Worm (Caenorhabditis elegans) whole organism, mixed stage, embryonic: ENCODE measurements around the gene F45E4.6.

ENCODE experiments used
- M03D4.4 ChIP-seq: sonication (generic microtip); optimal IDR thresholded peaks from 2 replicates; lab custom pipeline; 2017; ENCODE audit warnings: mild to moderate bottlenecking, missing genetic modification characterization, missing compliant biosample characterization
- bed-3 ChIP-seq: fragments of 200-800 bp; sonication (Bioruptor generic); optimal IDR thresholded peaks from 3 replicates; lab custom pipeline; 2018; ENCODE audit warnings: mild to moderate bottlenecking, missing genetic modification characterization, moderate library complexity, missing compliant biosample characterization
- blmp-1 ChIP-seq: fragments of 150-350 bp; optimal IDR thresholded peaks from 2 replicates; lab custom pipeline; 2014; ENCODE audit warnings: missing biosample characterization, missing genetic modification characterization
- ceh-39 ChIP-seq: fragments of 150-350 bp; optimal IDR thresholded peaks from 2 replicates; lab custom pipeline; 2014; ENCODE audit warnings: missing biosample characterization, missing genetic modification characterization
- ceh-83 ChIP-seq: fragments of 200-800 bp; sonication (Bioruptor generic); optimal IDR thresholded peaks from 2 replicates; lab custom pipeline; 2018; ENCODE audit warnings: mild to moderate bottlenecking, missing genetic modification characterization, missing compliant biosample characterization
- ces-1 ChIP-seq: fragments of 150-350 bp; optimal IDR thresholded peaks from 2 replicates; lab custom pipeline; 2014; ENCODE audit warnings: missing biosample characterization, missing genetic modification reagents, missing genetic modification characterization
- drap-1 ChIP-seq: fragments of 200-800 bp; sonication (Bioruptor generic); optimal IDR thresholded peaks from 3 replicates; lab custom pipeline; 2018; ENCODE audit warnings: mild to moderate bottlenecking, missing genetic modification characterization, missing compliant biosample characterization
- elt-1 ChIP-seq: sonication (generic microtip); optimal IDR thresholded peaks from 2 replicates; lab custom pipeline; 2017; ENCODE audit warnings: missing genetic modification characterization, mild to moderate bottlenecking, missing compliant biosample characterization, antibody characterized with exemption, moderate library complexity, borderline replicate concordance; ENCODE audit not compliant: insufficient read depth
- flh-1 ChIP-seq: fragments of 200-800 bp; sonication (Bioruptor generic); optimal IDR thresholded peaks from 2 replicates; lab custom pipeline; 2018; ENCODE audit warnings: mild to moderate bottlenecking, missing genetic modification characterization, moderate library complexity, missing compliant biosample characterization
- ham-2 ChIP-seq: fragments of 200-800 bp; sonication (Bioruptor generic); optimal IDR thresholded peaks from 2 replicates; lab custom pipeline; 2018; ENCODE audit warnings: mild to moderate bottlenecking, missing genetic modification characterization, missing compliant biosample characterization
- hlh-1 ChIP-seq: fragments of 150-350 bp; optimal IDR thresholded peaks from 2 replicates; lab custom pipeline; 2014; ENCODE audit warnings: missing biosample characterization, missing genetic modification reagents, missing genetic modification characterization
- lin-32 ChIP-seq: fragments of 200-800 bp; sonication (Bioruptor generic); optimal IDR thresholded peaks from 2 replicates; lab custom pipeline; 2018; ENCODE audit warnings: mild to moderate bottlenecking, missing genetic modification characterization, missing compliant biosample characterization
- lsy-2 ChIP-seq: fragments of 150-350 bp; optimal IDR thresholded peaks from 2 replicates; lab custom pipeline; 2014; ENCODE audit warnings: missing biosample characterization, missing genetic modification characterization
- mab-5 ChIP-seq: fragments of 150-350 bp; optimal IDR thresholded peaks from 2 replicates; lab custom pipeline; 2014; ENCODE audit warnings: missing biosample characterization, missing genetic modification characterization
- mls-2 ChIP-seq: sonication (generic microtip); optimal IDR thresholded peaks from 2 replicates; lab custom pipeline; 2016; ENCODE audit warnings: mild to moderate bottlenecking, missing genetic modification characterization, moderate library complexity, missing compliant biosample characterization
- nhr-12 ChIP-seq: fragments of 150-350 bp; optimal IDR thresholded peaks from 2 replicates; lab custom pipeline; 2014; ENCODE audit warnings: missing biosample characterization, missing genetic modification characterization
- nhr-2 ChIP-seq: fragments of 150-350 bp; optimal IDR thresholded peaks from 2 replicates; lab custom pipeline; 2014; ENCODE audit warnings: missing biosample characterization, missing genetic modification characterization
- nhr-237 ChIP-seq: fragments of 150-350 bp; optimal IDR thresholded peaks from 2 replicates; lab custom pipeline; 2014; ENCODE audit warnings: missing biosample characterization, missing genetic modification characterization
- nhr-28 ChIP-seq: fragments of 150-350 bp; optimal IDR thresholded peaks from 2 replicates; lab custom pipeline; 2014; ENCODE audit warnings: missing biosample characterization, missing genetic modification characterization
- nhr-76 ChIP-seq: sonication (generic microtip); optimal IDR thresholded peaks from 2 replicates; lab custom pipeline; 2017; ENCODE audit warnings: missing biosample characterization, missing genetic modification characterization
- pha-4 ChIP-seq: fragments of 150-350 bp; optimal IDR thresholded peaks from 2 replicates; lab custom pipeline; 2018; ENCODE audit warnings: missing biosample characterization, missing genetic modification reagents, missing genetic modification characterization
- sptf-1 ChIP-seq: sonication (generic microtip); optimal IDR thresholded peaks from 2 replicates; lab custom pipeline; 2017; ENCODE audit warnings: mild to moderate bottlenecking, missing genetic modification characterization, moderate library complexity, missing compliant biosample characterization
- tbx-8 ChIP-seq: fragments of 200-800 bp; sonication (Bioruptor generic); optimal IDR thresholded peaks from 2 replicates; lab custom pipeline; 2018; ENCODE audit warnings: mild to moderate bottlenecking, missing genetic modification characterization, moderate library complexity, missing compliant biosample characterization
- unc-120 ChIP-seq: sonication (generic microtip); optimal IDR thresholded peaks from 2 replicates; lab custom pipeline; 2017; ENCODE audit warnings: missing genetic modification characterization, missing compliant biosample characterization; ENCODE audit not compliant: poor library complexity, severe bottlenecking
- unc-39 ChIP-seq: fragments of 150-350 bp; optimal IDR thresholded peaks from 2 replicates; lab custom pipeline; 2014; ENCODE audit warnings: missing biosample characterization, missing genetic modification characterization
- unc-62 ChIP-seq: fragments of 150-350 bp; optimal IDR thresholded peaks from 2 replicates; lab custom pipeline; 2014; ENCODE audit warnings: missing biosample characterization, missing genetic modification reagents, missing genetic modification characterization
- zip-8 ChIP-seq: fragments of 150-350 bp; optimal IDR thresholded peaks from 2 replicates; lab custom pipeline; 2014; ENCODE audit warnings: missing biosample characterization, missing genetic modification characterization
- ztf-11 ChIP-seq: fragments of 150-350 bp; optimal IDR thresholded peaks from 2 replicates; lab custom pipeline; 2014; ENCODE audit warnings: missing biosample characterization, missing genetic modification characterization

The F45E4.6 gene

DNA sequence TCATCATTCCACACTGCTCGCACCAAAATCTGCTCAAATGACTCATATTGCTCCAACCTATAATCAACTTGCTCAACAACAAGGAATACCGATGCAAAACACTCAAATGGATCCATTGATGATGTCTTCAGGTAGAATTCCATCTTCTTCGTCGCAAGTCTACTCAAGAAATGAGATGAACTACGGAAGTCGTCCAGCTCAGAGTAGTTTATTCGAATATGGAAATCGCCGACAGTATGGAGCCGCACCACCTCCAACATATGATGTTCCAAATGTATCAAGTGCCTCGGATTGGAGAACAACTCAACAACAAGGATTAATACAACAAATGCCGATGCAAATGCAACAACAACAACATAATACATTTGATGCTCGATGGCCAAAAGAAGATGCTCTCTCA, 9.3 kb downstream of the F45E4.6 start:
- TF ChIP-seq ceh-83 (GFP tag; lab: Kevin White, UChicago), result no peak
- TF ChIP-seq nhr-76 (tag; lab: Kevin White, UChicago), result no peak
- TF ChIP-seq bed-3 (GFP tag; lab: Kevin White, UChicago), result no peak
- no peak for TF ChIP-seq mls-2
- no peak for TF ChIP-seq sptf-1 (tag; lab: Kevin White, UChicago)
- no peak for TF ChIP-seq elt-1
- TF ChIP-seq pha-4 (tag; lab: Kevin White, UChicago), result no peak
- TF ChIP-seq mab-5, result no peak
- no peak for TF ChIP-seq nhr-28
- no peak for TF ChIP-seq ceh-39
- no peak for TF ChIP-seq lsy-2 (tag; lab: Kevin White, UChicago)
- TF ChIP-seq drap-1 (GFP tag; lab: Kevin White, UChicago), result no peak
- TF ChIP-seq hlh-1 (tag; lab: Kevin White, UChicago), result no peak
- no peak for TF ChIP-seq nhr-12 (tag; lab: Kevin White, UChicago)

DNA sequence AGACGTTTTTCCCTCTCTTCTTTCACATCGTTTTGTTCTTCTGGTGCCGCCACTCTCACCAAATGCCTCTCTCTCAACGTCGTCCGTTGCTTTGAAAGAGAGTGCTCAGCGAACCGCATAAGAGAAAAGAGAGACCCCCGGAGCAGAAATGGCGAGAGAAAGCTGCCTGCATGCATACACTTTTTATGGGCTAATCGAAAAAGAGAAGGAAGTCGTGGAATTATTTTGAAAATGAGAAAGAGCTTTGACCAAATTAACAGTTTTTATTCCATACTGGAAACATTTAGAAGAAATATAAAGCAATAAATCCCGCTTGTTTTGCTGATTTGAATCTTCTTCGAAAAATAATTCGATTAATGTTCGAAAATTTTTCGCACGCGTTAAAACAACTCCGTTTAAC, 11.9 kb downstream of the F45E4.6 start:
- TF ChIP-seq lsy-2 (tag; lab: Kevin White, UChicago) (no peak), ces-1 (peak; percentile 51), ceh-83 (GFP tag; lab: Kevin White, UChicago) (no peak), ham-2 (no peak), elt-1 (no peak), unc-120 (tag; lab: Kevin White, UChicago) (no peak), nhr-76 (tag; lab: Kevin White, UChicago) (no peak)

DNA sequence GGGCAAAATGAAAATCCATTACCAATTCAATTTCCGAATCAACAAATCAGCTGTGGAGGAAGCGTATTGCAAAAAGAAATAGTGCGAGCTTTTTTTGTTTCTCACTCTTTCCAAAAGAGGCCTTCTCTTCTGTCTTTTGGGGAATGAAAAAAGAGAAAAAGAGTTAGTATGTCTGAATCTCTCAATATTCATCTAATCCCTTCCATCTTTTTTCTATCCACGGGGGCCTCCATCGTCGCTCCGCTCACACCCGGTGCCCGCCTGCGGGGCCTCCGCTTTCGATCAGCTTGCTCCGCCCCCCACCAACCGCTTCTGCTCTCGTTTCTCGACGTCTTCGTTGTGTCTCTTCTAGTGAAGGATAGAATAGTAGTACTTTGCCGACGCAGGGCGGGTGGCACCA, 13.1 kb downstream of the F45E4.6 start:
- TF ChIP-seq sptf-1 (tag; lab: Kevin White, UChicago), result peak; percentile 57
- no peak for TF ChIP-seq mab-5
- TF ChIP-seq M03D4.4 (tag; lab: Kevin White, UChicago), result no peak
- peak; percentile 67 for TF ChIP-seq ces-1

DNA sequence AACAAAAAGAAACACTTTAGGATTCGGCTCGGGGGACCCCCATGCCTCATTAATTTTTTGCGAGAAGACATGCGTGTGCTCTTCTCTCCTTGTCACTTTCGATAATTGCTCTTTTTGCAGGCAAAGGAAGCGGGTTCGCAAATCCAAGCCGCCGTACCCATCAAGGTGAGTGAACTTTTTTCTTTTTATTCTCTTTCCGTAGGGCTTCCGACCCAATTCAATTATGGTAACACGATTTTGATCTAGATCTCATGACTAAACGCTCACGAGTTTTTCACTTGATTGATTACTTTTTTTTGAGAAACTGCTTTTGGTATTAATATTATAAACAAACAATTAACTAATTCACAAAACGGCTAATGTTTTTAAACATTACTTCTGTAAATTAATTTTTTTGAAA, 19.8 kb downstream of the F45E4.6 start:
- peak; percentile 85 for TF ChIP-seq ces-1
- no peak for TF ChIP-seq flh-1 (GFP tag; lab: Kevin White, UChicago)

DNA sequence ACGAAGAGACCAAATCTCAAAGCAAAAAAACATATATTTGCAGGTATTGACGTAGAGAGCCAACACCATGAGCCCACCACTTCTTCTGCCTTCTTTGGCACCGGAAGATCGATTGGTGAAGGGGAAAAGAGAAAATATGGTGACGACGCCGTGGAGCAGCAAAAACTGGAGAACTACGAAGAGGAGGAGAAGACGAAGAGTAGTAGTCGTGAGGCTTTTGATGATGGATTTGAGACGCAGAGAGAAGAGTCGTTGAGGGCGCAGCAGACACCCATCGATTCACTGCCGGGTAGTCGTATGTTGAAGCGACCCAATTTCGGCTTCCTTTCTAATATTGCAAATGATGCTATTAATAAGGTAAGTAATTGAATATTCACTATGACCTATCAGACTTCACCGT, 21.0 kb downstream of the F45E4.6 start:
- no peak for TF ChIP-seq lsy-2 (tag; lab: Kevin White, UChicago)
- TF ChIP-seq ceh-39, result no peak
- TF ChIP-seq tbx-8 (GFP tag; lab: Kevin White, UChicago), result no peak
- no peak for TF ChIP-seq blmp-1 (tag; lab: Kevin White, UChicago)
- TF ChIP-seq nhr-76 (tag; lab: Kevin White, UChicago), result no peak
- no peak for TF ChIP-seq drap-1 (GFP tag; lab: Kevin White, UChicago)
- TF ChIP-seq unc-120 (tag; lab: Kevin White, UChicago), result no peak
- TF ChIP-seq ztf-11 (tag; lab: Kevin White, UChicago), result no peak
- TF ChIP-seq nhr-237 (tag; lab: Kevin White, UChicago), result no peak
- TF ChIP-seq sptf-1 (tag; lab: Kevin White, UChicago), result peak; percentile 1
- no peak for TF ChIP-seq nhr-2 (tag; lab: Kevin White, UChicago)
- TF ChIP-seq ces-1, result peak; percentile 53

DNA sequence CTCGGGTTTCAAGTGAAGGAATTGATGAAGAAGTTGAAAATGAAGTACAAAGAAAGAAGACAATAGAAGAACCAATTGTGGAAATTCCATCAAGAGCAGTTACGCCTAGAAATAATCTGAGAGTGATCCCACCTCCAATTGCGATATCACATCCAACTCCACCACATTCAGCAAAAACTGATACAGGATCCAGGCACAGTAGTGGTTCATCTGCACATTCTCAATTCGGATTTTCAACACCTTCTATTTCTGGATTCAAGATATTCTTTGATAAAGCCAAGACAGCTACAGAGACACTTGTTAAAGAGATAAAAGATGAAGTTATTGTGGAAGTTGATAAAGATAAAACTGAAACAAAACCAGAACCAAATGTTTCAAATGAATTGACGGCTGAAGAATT, 24.2 kb downstream of the F45E4.6 start:
- no peak for TF ChIP-seq unc-39 (tag; lab: Kevin White, UChicago)
- no peak for TF ChIP-seq unc-62 (GFP tag; lab: Kevin White, UChicago)
- no peak for TF ChIP-seq ztf-11 (tag; lab: Kevin White, UChicago)
- TF ChIP-seq flh-1 (GFP tag; lab: Kevin White, UChicago), result no peak
- TF ChIP-seq ham-2, result no peak
- TF ChIP-seq pha-4 (tag; lab: Kevin White, UChicago), result no peak
- no peak for TF ChIP-seq lin-32 (GFP tag; lab: Kevin White, UChicago)
- no peak for TF ChIP-seq ceh-39
- TF ChIP-seq M03D4.4 (tag; lab: Kevin White, UChicago), result no peak
- TF ChIP-seq ces-1, result no peak

DNA sequence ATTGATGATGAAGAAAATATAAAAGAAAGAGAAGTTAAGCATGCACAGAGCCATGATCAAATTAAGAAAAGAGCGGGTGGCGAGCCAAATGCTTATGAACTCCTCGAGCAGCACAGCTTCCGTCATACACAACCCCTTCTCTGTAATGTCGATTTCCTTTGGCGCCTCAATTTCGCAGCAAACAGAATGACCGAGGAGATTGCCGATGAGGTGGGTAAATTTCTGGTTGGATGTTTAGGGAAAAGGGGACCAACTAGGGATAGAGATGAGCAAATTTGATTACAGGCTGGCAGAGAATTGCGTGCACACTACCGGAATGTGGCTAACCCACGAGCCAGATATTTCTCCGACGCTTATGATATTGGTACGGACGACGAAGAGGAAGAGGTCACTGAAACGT, 26.9 kb downstream of the F45E4.6 start:
- peak; percentile 79 for TF ChIP-seq ces-1
- TF ChIP-seq mls-2, result no peak
- TF ChIP-seq zip-8 (tag; lab: Kevin White, UChicago), result no peak
